Fruit fly (Drosophila melanogaster) whole organism, pupa: Measurements from ENCODE around the gene melt.

ENCODE experiments used
- CG10348 ChIP-seq: fragments of 200-800 bp; sonication (Bioruptor generic); IDR thresholded peaks from 2 replicates; pipeline ENCODE4 v1.3.6; 2022; ENCODE audit warnings: missing biosample characterization, missing genetic modification characterization
- CG12605 ChIP-seq: fragments of 200-800 bp; sonication (Bioruptor generic); IDR thresholded peaks from 2 replicates; pipeline ENCODE4 v1.3.6; 2022; ENCODE audit warnings: missing biosample characterization, missing genetic modification characterization
- CG13204 ChIP-seq: fragments of 200-800 bp; sonication (Bioruptor generic); optimal IDR thresholded peaks from 2 replicates; lab custom pipeline; 2018; ENCODE audit warnings: missing biosample characterization, mild to moderate bottlenecking, missing genetic modification characterization, moderate library complexity
- CG14655 ChIP-seq: fragments of 200-800 bp; sonication (Bioruptor generic); optimal IDR thresholded peaks from 3 replicates; lab custom pipeline; 2017; ENCODE audit warnings: mild to moderate bottlenecking, missing biosample characterization, missing genetic modification reagents, missing genetic modification characterization
- CG15710 ChIP-seq: fragments of 200-800 bp; sonication (Bioruptor generic); optimal IDR thresholded peaks from 2 replicates; lab custom pipeline; 2018; ENCODE audit warnings: missing biosample characterization, mild to moderate bottlenecking, missing genetic modification characterization, moderate library complexity
- CG17806 ChIP-seq: fragments of 200-800 bp; sonication (Bioruptor generic); optimal IDR thresholded peaks from 2 replicates; lab custom pipeline; 2018; ENCODE audit warnings: missing biosample characterization, mild to moderate bottlenecking, missing genetic modification characterization, moderate library complexity
- CG32121 ChIP-seq: fragments of 200-800 bp; sonication (Bioruptor generic); IDR thresholded peaks from 2 replicates; pipeline ENCODE4 v1.3.6; 2022; ENCODE audit warnings: missing biosample characterization, missing genetic modification characterization
- CG34367 ChIP-seq: fragments of 200-800 bp; sonication (Bioruptor generic); optimal IDR thresholded peaks from 2 replicates; lab custom pipeline; 2018; ENCODE audit warnings: missing biosample characterization, mild to moderate bottlenecking, missing genetic modification characterization
- CG4496 ChIP-seq: fragments of 200-800 bp; sonication (Bioruptor generic); IDR thresholded peaks from 3 replicates; pipeline ENCODE4 v1.3.6; 2022; ENCODE audit warnings: missing biosample characterization, missing genetic modification characterization
- CG8159 ChIP-seq: fragments of 200-800 bp; sonication (Bioruptor generic); optimal IDR thresholded peaks from 3 replicates; lab custom pipeline; 2018; ENCODE audit warnings: missing biosample characterization, mild to moderate bottlenecking, missing genetic modification characterization, moderate library complexity
- CG8301 ChIP-seq: fragments of 200-800 bp; sonication (Bioruptor generic); optimal IDR thresholded peaks from 2 replicates; lab custom pipeline; 2018; ENCODE audit warnings: missing biosample characterization, mild to moderate bottlenecking, missing genetic modification characterization
- CG9948 ChIP-seq: fragments of 200-800 bp; sonication (Bioruptor generic); optimal IDR thresholded peaks from 2 replicates; lab custom pipeline; 2018; ENCODE audit warnings: missing biosample characterization, mild to moderate bottlenecking, missing genetic modification characterization, moderate library complexity
- D1 ChIP-seq: fragments of 200-800 bp; sonication (Bioruptor generic); optimal IDR thresholded peaks from 2 replicates; lab custom pipeline; 2018; ENCODE audit warnings: missing biosample characterization, mild to moderate bottlenecking, missing genetic modification characterization, moderate library complexity
- EcR ChIP-seq: fragments of 200-800 bp; sonication (Bioruptor generic); optimal IDR thresholded peaks from 3 replicates; lab custom pipeline; 2019; ENCODE audit warnings: missing biosample characterization, missing genetic modification characterization, mild to moderate bottlenecking, moderate library complexity, missing genetic modification reagents
- Ets98B ChIP-seq: fragments of 200-800 bp; sonication (Bioruptor generic); IDR thresholded peaks from 2 replicates; pipeline ENCODE4 v1.3.6; 2022; ENCODE audit warnings: missing biosample characterization, missing genetic modification characterization
- Pif1A ChIP-seq: fragments of 200-800 bp; sonication (Bioruptor generic); optimal IDR thresholded peaks from 3 replicates; lab custom pipeline; 2016; ENCODE audit warnings: missing biosample characterization, missing genetic modification characterization
- Pif1B ChIP-seq: fragments of 200-800 bp; sonication (Bioruptor generic); optimal IDR thresholded peaks from 3 replicates; lab custom pipeline; 2016; ENCODE audit warnings: missing biosample characterization, missing genetic modification characterization
- Snoo ChIP-seq: fragments of 200-800 bp; sonication (Bioruptor generic); optimal IDR thresholded peaks from 3 replicates; lab custom pipeline; 2017; ENCODE audit warnings: missing biosample characterization, mild to moderate bottlenecking, missing genetic modification characterization, inconsistent platforms
- fd96Ca ChIP-seq: fragments of 200-800 bp; sonication (Bioruptor generic); IDR thresholded peaks from 3 replicates; pipeline ENCODE4 v1.3.6; 2022; ENCODE audit warnings: missing biosample characterization, missing genetic modification characterization
- gl ChIP-seq: fragments of 200-800 bp; sonication (Bioruptor generic); optimal IDR thresholded peaks from 2 replicates; lab custom pipeline; 2018; ENCODE audit warnings: missing biosample characterization, mild to moderate bottlenecking, missing genetic modification characterization
- rn ChIP-seq: fragments of 200-800 bp; sonication (Bioruptor generic); IDR thresholded peaks from 2 replicates; pipeline ENCODE4 v1.3.6; 2022; ENCODE audit warnings: missing biosample characterization, missing genetic modification characterization

melt gene

DNA sequence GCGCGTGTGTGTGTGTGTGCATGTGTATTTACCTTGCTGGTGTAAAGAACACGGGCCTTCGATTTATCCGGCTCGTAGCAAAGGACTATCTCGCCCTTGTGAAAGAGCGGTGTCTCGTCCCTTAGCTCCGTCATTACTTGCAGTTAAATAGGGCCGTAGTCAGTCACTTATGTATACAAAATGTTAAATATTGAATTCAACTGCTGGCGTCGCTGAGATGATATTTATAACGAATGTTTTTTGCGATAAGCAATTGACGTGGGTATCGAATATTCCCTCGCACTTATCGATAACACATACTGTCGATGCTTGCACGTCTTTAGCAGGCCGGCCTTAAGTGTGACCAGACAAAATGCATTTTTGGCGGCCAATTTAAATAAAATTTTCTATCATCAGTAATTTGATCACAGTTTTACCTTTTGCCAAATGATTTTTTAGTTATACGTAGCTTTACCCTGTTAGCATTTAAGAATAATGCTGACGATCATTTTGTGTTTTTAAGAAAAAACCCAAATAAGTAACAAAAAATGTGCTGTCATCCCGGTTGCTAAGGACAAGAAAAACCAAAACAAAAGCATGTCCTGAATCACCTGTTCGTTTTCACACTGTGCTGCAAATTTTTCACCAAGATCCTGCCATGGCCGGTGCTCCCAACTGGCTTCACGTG lies 8.9 kb upstream of the melt start, which contains the start of the genes msl-3 and BBS1:
Gene msl-3, minus strand, starts transcription at position 245 of the 667 bp plus-strand sequence.
Gene BBS1, plus strand, starts transcription at position 617 of the 667 bp plus-strand sequence.
- TF ChIP-seq rn (GFP tag; lab: Robert Waterston, UW) (no peak), CG8159 (tag; lab: Kevin White, UChicago) (no peak), fd96Ca (GFP tag; lab: Robert Waterston, UW) (no peak), Ets98B (no peak), D1 (tag; lab: Kevin White, UChicago) (no peak), CG32121 (GFP tag; lab: Robert Waterston, UW) (no peak), CG15710 (no peak), CG17806 (tag; lab: Kevin White, UChicago) (no peak), CG9948 (tag; lab: Kevin White, UChicago) (no peak), CG14655 (GFP tag; lab: Kevin White, UChicago) (no peak), gl (tag; lab: Kevin White, UChicago) (no peak), CG4496 (no peak), CG8301 (tag; lab: Kevin White, UChicago) (no peak)

DNA sequence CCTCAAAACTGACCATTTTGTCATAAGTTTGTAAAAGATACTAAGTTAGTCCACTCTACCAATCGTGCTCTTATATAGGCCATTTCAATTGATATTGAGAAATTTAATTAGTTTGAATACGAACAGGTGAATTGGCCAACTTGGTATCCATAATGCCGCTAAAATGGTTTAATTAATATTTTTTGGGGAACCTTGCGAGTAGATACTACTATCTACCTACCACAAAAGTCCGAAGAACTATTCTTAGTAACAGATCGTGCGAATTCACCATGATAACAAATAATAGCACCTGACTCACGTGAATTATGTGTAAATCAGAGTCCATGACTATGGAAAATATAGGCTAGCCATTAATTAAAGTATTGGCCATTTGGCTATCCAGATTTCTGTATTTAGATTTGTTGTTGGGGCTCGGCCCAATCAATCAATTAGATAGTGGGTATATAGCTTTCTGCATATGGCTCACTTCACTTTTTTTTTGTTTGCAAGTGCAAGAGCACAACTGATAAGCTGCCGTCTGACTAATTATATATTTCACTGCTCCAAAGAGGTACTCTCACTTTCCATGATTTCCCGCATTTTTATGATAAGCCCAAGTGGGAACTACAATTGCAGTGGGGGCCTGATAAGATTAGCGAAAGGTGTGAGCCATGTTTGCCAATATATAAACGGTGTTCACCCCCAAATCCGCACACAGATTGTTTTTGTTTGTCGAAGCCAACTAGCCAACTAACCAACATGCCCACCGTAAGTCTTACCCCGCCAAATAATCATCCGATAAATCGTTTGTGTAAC lies 5.9 kb upstream of the melt start, which contains the start of the genes Acbp4 and Acbp6:
Gene Acbp4, minus strand, starts transcription at position 51 of the 795 bp plus-strand sequence.
Gene Acbp6, plus strand, starts transcription at position 690 of the 795 bp plus-strand sequence.
- TF ChIP-seq EcR = no peak
- TF ChIP-seq fd96Ca (GFP tag; lab: Robert Waterston, UW) = no peak
- TF ChIP-seq CG13204 = no peak
- no peak for TF ChIP-seq gl (tag; lab: Kevin White, UChicago)
- TF ChIP-seq Ets98B = no peak
- TF ChIP-seq CG4496 = no peak
- TF ChIP-seq CG32121 (GFP tag; lab: Robert Waterston, UW) = no peak
- TF ChIP-seq D1 (tag; lab: Kevin White, UChicago) = no peak
- TF ChIP-seq CG15710 = no peak
- TF ChIP-seq CG8301 (tag; lab: Kevin White, UChicago) = no peak
- no peak for TF ChIP-seq CG8159 (tag; lab: Kevin White, UChicago)
- no peak for TF ChIP-seq CG9948 (tag; lab: Kevin White, UChicago)
- TF ChIP-seq CG10348 (GFP tag; lab: Robert Waterston, UW) = no peak

DNA sequence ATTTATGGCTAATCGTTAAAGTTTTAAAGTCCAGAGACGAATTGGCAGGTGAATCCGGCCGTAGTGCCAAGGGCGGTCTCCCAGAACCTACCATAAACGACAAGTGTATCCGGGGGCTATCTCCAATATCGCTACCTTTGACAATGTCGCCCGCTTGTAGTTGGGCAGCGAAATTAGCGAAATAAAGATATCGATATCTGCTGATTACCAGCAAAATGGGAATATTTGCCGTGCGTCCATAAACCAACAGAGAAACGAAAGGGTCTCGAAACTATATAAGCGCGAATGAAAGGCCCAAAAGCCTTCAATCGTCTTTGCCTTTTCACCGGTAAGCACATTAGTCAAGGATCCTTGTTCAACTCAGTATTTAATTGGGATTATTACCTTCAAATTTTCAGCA lies 3.7 kb upstream of the melt start, which contains the start of gene Acbp3:
Gene Acbp3, plus strand, starts transcription at position 301 of the 400 bp plus-strand sequence.
- no peak for TF ChIP-seq Pif1B (GFP tag; lab: Kevin White, UChicago)
- TF ChIP-seq gl (tag; lab: Kevin White, UChicago) = no peak
- no peak for TF ChIP-seq D1 (tag; lab: Kevin White, UChicago)
- TF ChIP-seq CG12605 (GFP tag; lab: Robert Waterston, UW) = no peak
- TF ChIP-seq CG17806 (tag; lab: Kevin White, UChicago) = no peak
- TF ChIP-seq CG14655 (GFP tag; lab: Kevin White, UChicago) = no peak
- TF ChIP-seq CG10348 (GFP tag; lab: Robert Waterston, UW) = no peak
- no peak for TF ChIP-seq CG34367
- no peak for TF ChIP-seq CG9948 (tag; lab: Kevin White, UChicago)
- no peak for TF ChIP-seq EcR
- no peak for TF ChIP-seq Pif1A (GFP tag; lab: Kevin White, UChicago)
- no peak for TF ChIP-seq CG4496
- TF ChIP-seq CG32121 (GFP tag; lab: Robert Waterston, UW) = no peak
- no peak for TF ChIP-seq CG8301 (tag; lab: Kevin White, UChicago)
- no peak for TF ChIP-seq CG15710
- no peak for TF ChIP-seq rn (GFP tag; lab: Robert Waterston, UW)
- TF ChIP-seq CG8159 (tag; lab: Kevin White, UChicago) = no peak
- TF ChIP-seq Snoo (tag; lab: Kevin White, UChicago) = no peak

DNA sequence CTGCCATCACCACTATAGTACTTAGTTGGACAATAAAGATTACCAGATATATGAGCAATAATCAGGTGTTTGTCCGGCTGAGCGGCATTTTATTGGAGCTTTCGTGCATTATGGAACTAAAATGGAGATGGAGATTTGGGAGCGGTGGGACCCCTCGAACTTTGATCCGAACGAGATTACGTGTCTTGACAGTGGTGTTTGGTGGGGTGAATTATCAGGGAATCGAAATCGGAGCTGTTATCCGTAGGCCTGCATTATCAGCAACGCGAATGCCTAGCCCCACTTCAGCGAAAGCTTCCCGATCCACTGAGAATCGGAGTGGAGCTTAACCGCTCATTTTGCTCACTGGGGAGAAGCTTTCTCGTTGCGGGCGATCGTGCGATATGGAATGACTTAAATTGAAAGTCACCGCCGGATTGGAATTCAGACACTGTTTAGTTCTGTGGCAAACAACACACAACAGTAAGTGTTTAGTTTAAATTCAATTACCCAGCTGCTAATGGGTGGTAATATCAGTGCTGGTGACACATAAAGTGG lies 2.8 kb upstream of the melt start, which contains the start of gene Acbp2:
Gene Acbp2, plus strand, starts transcription at position 417 of the 537 bp plus-strand sequence.
- TF ChIP-seq CG9948 (tag; lab: Kevin White, UChicago) (no peak), CG4496 (no peak), fd96Ca (GFP tag; lab: Robert Waterston, UW) (no peak), rn (GFP tag; lab: Robert Waterston, UW) (no peak), CG17806 (tag; lab: Kevin White, UChicago) (no peak), CG10348 (GFP tag; lab: Robert Waterston, UW) (no peak), D1 (tag; lab: Kevin White, UChicago) (no peak), CG14655 (GFP tag; lab: Kevin White, UChicago) (no peak), Ets98B (no peak), CG8301 (tag; lab: Kevin White, UChicago) (no peak), CG13204 (no peak)

DNA sequence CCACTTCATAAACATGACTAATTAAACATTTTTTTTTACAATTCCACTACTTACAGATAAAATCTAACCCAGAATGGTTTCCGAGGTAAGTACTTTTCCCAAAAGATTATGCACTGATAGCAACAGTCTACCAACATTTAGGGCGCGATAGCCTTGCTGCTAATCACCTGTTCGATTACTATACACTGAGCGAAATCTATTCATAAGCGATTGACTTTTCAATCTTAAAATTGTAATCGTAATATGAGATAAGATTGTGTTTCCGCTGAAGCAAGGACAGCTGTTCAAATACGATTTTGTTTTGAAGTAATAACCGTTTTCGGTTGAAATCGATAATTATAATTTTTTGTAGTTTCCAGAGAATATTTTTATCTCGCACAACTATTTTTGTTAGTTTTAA lies 1.7 kb upstream of the melt start:
- no peak for TF ChIP-seq CG14655 (GFP tag; lab: Kevin White, UChicago)
- TF ChIP-seq CG17806 (tag; lab: Kevin White, UChicago) = no peak
- no peak for TF ChIP-seq Pif1B (GFP tag; lab: Kevin White, UChicago)
- no peak for TF ChIP-seq CG13204
- no peak for TF ChIP-seq CG8159 (tag; lab: Kevin White, UChicago)
- no peak for TF ChIP-seq fd96Ca (GFP tag; lab: Robert Waterston, UW)
